Worm (Caenorhabditis elegans): ENCODE results near the gene ins-1.

DNA sequence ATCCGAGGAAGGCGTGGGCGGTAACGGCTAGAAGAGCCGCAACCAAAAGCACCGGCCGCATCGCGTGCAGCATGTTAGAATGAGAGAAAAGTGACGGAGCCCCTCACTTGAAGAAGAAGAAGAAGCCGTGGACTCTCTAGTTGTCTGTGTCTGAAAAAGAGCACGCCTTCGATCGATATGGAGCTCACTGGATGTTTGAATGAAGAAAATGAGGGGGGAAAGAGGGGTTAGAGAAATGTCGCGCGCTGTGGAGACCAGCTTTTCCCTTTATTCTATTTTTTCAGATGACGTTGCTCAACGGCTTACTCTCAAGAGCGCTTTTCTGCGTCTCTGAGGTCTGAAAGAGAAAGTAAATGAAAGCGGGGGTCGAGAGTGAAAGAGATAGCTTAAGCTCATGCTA is 45.2 kb downstream of the ins-1 start, which contains the start of gene egl-21:
- TF ChIP-seq unc-130 (GFP tag; optimal IDR thresholded peaks at IDR 0.05) (no peak), D2030.7 (GFP tag; IDR thresholded peaks at IDR 0.05) (no peak), lsy-27 (tag; optimal IDR thresholded peaks at IDR 0.05; ENCODE audit: borderline replicate concordance, insufficient read depth) (no peak), unc-62 (GFP tag; optimal IDR thresholded peaks at IDR 0.05) (no peak), bed-1 (GFP tag; IDR thresholded peaks at IDR 0.05) (no peak), attf-6 (GFP tag; IDR thresholded peaks at IDR 0.05) (no peak), egl-18 (GFP tag; IDR thresholded peaks at IDR 0.05) (no peak), madf-8 (GFP tag; conservative IDR thresholded peaks at IDR 0.05) (no peak), nfya-1 (tag; optimal IDR thresholded peaks at IDR 0.05; ENCODE audit: borderline replicate concordance, insufficient read depth) (no peak)
